Fruit fly (Drosophila melanogaster): Measurements from ENCODE around the gene CG9948.
A peak's percentile ranks its signal among the peaks of the same experiment; 100 is the strongest.

DNA sequence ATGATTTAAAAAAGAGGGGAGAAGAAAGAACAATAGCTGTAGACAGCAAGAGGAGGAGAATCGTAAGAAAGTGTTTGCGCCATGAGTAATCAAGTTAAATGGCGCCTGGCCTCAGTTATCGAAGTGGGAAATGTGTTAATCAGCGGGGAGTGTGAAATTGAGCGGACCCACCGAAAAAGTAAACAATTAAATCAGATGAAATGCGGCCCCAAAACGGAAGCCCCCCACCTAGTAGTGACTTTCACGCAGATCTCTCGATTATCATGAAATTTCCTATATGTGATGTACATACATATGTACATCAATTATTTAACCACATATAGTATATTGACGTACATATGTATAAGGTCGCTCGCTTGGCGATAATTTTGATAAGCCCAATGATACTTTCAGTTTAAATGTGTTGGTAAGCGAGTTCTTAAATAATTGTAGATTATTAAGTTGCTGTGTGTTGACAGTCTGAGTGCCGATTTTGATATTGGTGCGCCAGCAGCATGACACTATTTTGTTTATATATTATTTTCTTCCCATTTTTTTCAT is 20.9 kb downstream of the CG9948 start:
- no peak for TF ChIP-seq h (GFP tag; optimal IDR thresholded peaks at IDR 0.05)
- TF ChIP-seq OdsH (GFP tag; optimal IDR thresholded peaks at IDR 0.05), result no peak
- no peak for TF ChIP-seq HLH106 (tag; optimal IDR thresholded peaks at IDR 0.05)
- no peak for TF ChIP-seq fru (GFP tag; optimal IDR thresholded peaks at IDR 0.05)
- TF ChIP-seq Rel (GFP tag; optimal IDR thresholded peaks at IDR 0.05), result no peak
- TF ChIP-seq Rel (tag; optimal IDR thresholded peaks at IDR 0.05), result peak; percentile 45
- no peak for TF ChIP-seq sv (GFP tag; optimal IDR thresholded peaks at IDR 0.05)
- TF ChIP-seq dmrt93B (GFP tag; optimal IDR thresholded peaks at IDR 0.05), result no peak
- TF ChIP-seq foxo (GFP tag; optimal IDR thresholded peaks at IDR 0.05), result no peak

All from whole organism, wandering third instar larva.